Fruit fly (Drosophila melanogaster): ENCODE measurements around the gene CG10864.
A peak's percentile ranks its signal among the peaks of the same experiment; 100 is the strongest.

The CG10864 gene

dm6 chr3R:18438827-18439717 is 27.6 kb upstream of the CG10864 start (continued):
- TF ChIP-seq cwo (GFP tag; optimal IDR thresholded peaks at IDR 0.05) (peak; percentile 77), unc-4 (GFP tag; IDR thresholded peaks at IDR 0.05; ENCODE audit: partially characterized antibody) (no peak), CG14014 (GFP tag; IDR thresholded peaks at IDR 0.05) (peak; percentile 64), CG10543 (GFP tag; optimal IDR thresholded peaks at IDR 0.05) (peak; percentile 81), B-H1 (GFP tag; IDR thresholded peaks at IDR 0.05) (no peak; the same call in 2 of the 3 replicates), CG11560 (tag; IDR thresholded peaks at IDR 0.05) (no peak), CG13287 (GFP tag; IDR thresholded peaks at IDR 0.05; ENCODE audit: partially characterized antibody) (0 out of 2 replicates have a peak, but pooled peaks have one; percentile 14), CG12219 (GFP tag; optimal IDR thresholded peaks at IDR 0.05) (peak; percentile 29), ftz-f1 (GFP tag; optimal IDR thresholded peaks at IDR 0.05) (peak; percentile 94), gro (GFP tag; optimal IDR thresholded peaks at IDR 0.05) (peak; percentile 49), CG4282 (GFP tag; optimal IDR thresholded peaks at IDR 0.05) (peak; percentile 18), CG10366 (GFP tag; IDR thresholded peaks at IDR 0.05) (no peak; the same call in 1 of the 2 replicates), bab2 (GFP tag; optimal IDR thresholded peaks at IDR 0.05) (peak; percentile 65), CG18262 (tag; optimal IDR thresholded peaks at IDR 0.05) (no peak), CG7839 (tag; optimal IDR thresholded peaks at IDR 0.05) (peak; percentile 72), Doc2 (GFP tag; IDR thresholded peaks at IDR 0.05) (no peak), HLH3B (GFP tag; IDR thresholded peaks at IDR 0.05) (peak; percentile 36; the same call in 1 of the 2 replicates), Asciz (GFP tag; optimal IDR thresholded peaks at IDR 0.05) (peak; percentile 78), pfk (GFP tag; optimal IDR thresholded peaks at IDR 0.05) (no peak), CG2202 (tag; optimal IDR thresholded peaks at IDR 0.05) (peak; percentile 49), CG17802 (tag; optimal IDR thresholded peaks at IDR 0.05) (no peak), grn (GFP tag; optimal IDR thresholded peaks at IDR 0.05) (peak; percentile 15), Ada2b (GFP tag; IDR thresholded peaks at IDR 0.05) (no peak), Mes4 (GFP tag; optimal IDR thresholded peaks at IDR 0.05) (peak; percentile 64), wek (GFP tag; optimal IDR thresholded peaks at IDR 0.05) (peak; percentile 70), CG31224 (GFP tag; IDR thresholded peaks at IDR 0.05) (peak; percentile 42; the same call in 1 of the 2 replicates), slou (GFP tag; optimal IDR thresholded peaks at IDR 0.05) (peak; percentile 41), pho (GFP tag; optimal IDR thresholded peaks at IDR 0.05) (peak; percentile 43), CG8290 (GFP tag; optimal IDR thresholded peaks at IDR 0.05) (no peak), CG8290 (tag; optimal IDR thresholded peaks at IDR 0.05) (peak in 1 of 2 experiments; percentile 34), tna (GFP tag; IDR thresholded peaks at IDR 0.05; ENCODE audit: partially characterized antibody) (no peak), gcm2 (GFP tag; optimal IDR thresholded peaks at IDR 0.05) (peak; percentile 2), CG17568 (GFP tag; optimal IDR thresholded peaks at IDR 0.05) (peak; percentile 69), Fer2 (tag; optimal IDR thresholded peaks at IDR 0.05) (peak; percentile 54), tll (GFP tag; optimal IDR thresholded peaks at IDR 0.05) (no peak), stwl (tag; optimal IDR thresholded peaks at IDR 0.05) (no peak), Kr (GFP tag; optimal IDR thresholded peaks at IDR 0.05) (no peak), tgo (GFP tag; IDR thresholded peaks at IDR 0.05) (no peak), Pdp1 (GFP tag; optimal IDR thresholded peaks at IDR 0.05) (peak in 1 of 2 experiments; percentile 57), crc (GFP tag; optimal IDR thresholded peaks at IDR 0.05) (peak; percentile 20), CG2889 (GFP tag; IDR thresholded peaks at IDR 0.05) (0 out of 3 replicates have a peak, but pooled peaks have one; percentile 24), gfzf (GFP tag; optimal IDR thresholded peaks at IDR 0.05) (no peak), en (GFP tag; optimal IDR thresholded peaks at IDR 0.05) (peak; percentile 31), grau (tag; optimal IDR thresholded peaks at IDR 0.05) (peak; percentile 75), CG7987 (GFP tag; optimal IDR thresholded peaks at IDR 0.05) (peak; percentile 77), CG11247 (GFP tag; IDR thresholded peaks at IDR 0.05) (peak; percentile 9; the same call in 1 of the 2 replicates), CG7357 (GFP tag; IDR thresholded peaks at IDR 0.05) (0 out of 3 replicates have a peak, but pooled peaks have one; percentile 31), klu (GFP tag; IDR thresholded peaks at IDR 0.05) (0 out of 2 replicates have a peak, but pooled peaks have one; percentile 13)

Measured in whole organism, embryonic.